Worm (Caenorhabditis elegans) whole organism, midembryonic: Measurements from ENCODE around the gene sdhd-1.

Experiments used
- T22C8.4 ChIP-seq: fragments of 200-800 bp; sonication (Bioruptor generic); IDR thresholded peaks from 2 replicates; pipeline ENCODE4 v1.3.6; 2022; ENCODE audit warnings: missing genetic modification characterization, missing compliant biosample characterization
- cog-1 ChIP-seq: sonication (generic microtip); optimal IDR thresholded peaks from 2 replicates; lab custom pipeline; 2016; ENCODE audit warnings: missing genetic modification characterization, missing compliant biosample characterization
- flt-1 ChIP-seq: fragments of 200-800 bp; sonication (Bioruptor generic); IDR thresholded peaks from 2 replicates; pipeline ENCODE4 v1.3.6; 2022; ENCODE audit warnings: missing genetic modification characterization, missing compliant biosample characterization
- med-1 ChIP-seq: sonication (generic microtip); optimal IDR thresholded peaks from 2 replicates; lab custom pipeline; 2017; ENCODE audit warnings: missing genetic modification characterization, mild to moderate bottlenecking, missing compliant biosample characterization, antibody characterized with exemption, missing genetic modification reagents; ENCODE audit not compliant: insufficient read depth
- ref-1 ChIP-seq: fragments of 200-800 bp; sonication (Bioruptor generic); conservative IDR thresholded peaks from 2 replicates; pipeline ENCODE4 v1.3.6; 2022; ENCODE audit warnings: missing genetic modification reagents, missing genetic modification characterization, missing compliant biosample characterization
- tab-1 ChIP-seq: fragments of 200-800 bp; sonication (Bioruptor generic); IDR thresholded peaks from 2 replicates; pipeline ENCODE4 v1.3.6; 2022; ENCODE audit warnings: missing genetic modification characterization, missing compliant biosample characterization
- ztf-23 ChIP-seq: fragments of 200-800 bp; sonication (Bioruptor generic); IDR thresholded peaks from 2 replicates; pipeline ENCODE4 v1.3.6; 2022; ENCODE audit warnings: missing genetic modification reagents, missing genetic modification characterization, missing compliant biosample characterization
- ztf-29 ChIP-seq: fragments of 200-800 bp; sonication (Bioruptor generic); IDR thresholded peaks from 2 replicates; pipeline ENCODE4 v1.3.6; 2022; ENCODE audit warnings: missing genetic modification reagents, missing genetic modification characterization, missing compliant biosample characterization

- TF ChIP-seq ztf-29 (GFP tag; lab: Robert Waterston, UW) (no peak), flt-1 (GFP tag; lab: Robert Waterston, UW) (no peak), T22C8.4 (GFP tag; lab: Robert Waterston, UW) (no peak), tab-1 (GFP tag; lab: Robert Waterston, UW) (no peak), cog-1 (tag; lab: Kevin White, UChicago) (no peak), ztf-23 (GFP tag; lab: Robert Waterston, UW) (0 out of 2 replicates have a peak, but pooled peaks have one; percentile 22), ref-1 (no peak), med-1 (GFP tag; lab: Kevin White, UChicago) (no peak)
Measured at ce11 chrII:11097154-11097887, 47.6 kb upstream of the sdhd-1 start, which contains the start of the genes rpl-36.A and nuo-1.
